Worm (Caenorhabditis elegans) whole organism, L1 larva: Measurements from ENCODE around the gene ZK622.1.

Experiments
- aly-2 ChIP-seq: fragments of 150-350 bp; optimal IDR thresholded peaks from 2 replicates; lab custom pipeline; 2014; ENCODE audit warnings: missing biosample characterization, missing genetic modification characterization
- ces-1 ChIP-seq: fragments of 150-350 bp; optimal IDR thresholded peaks from 2 replicates; lab custom pipeline; 2014; ENCODE audit warnings: missing biosample characterization, missing genetic modification reagents, missing genetic modification characterization
- fkh-4 ChIP-seq: sonication (generic microtip); optimal IDR thresholded peaks from 2 replicates; lab custom pipeline; 2016; ENCODE audit warnings: missing compliant biosample characterization, missing genetic modification characterization, borderline replicate concordance
- nhr-11 ChIP-seq: fragments of 150-350 bp; optimal IDR thresholded peaks from 2 replicates; lab custom pipeline; 2014; ENCODE audit warnings: missing biosample characterization, missing genetic modification characterization
- nhr-237 ChIP-seq: fragments of 150-350 bp; optimal IDR thresholded peaks from 2 replicates; lab custom pipeline; 2014; ENCODE audit warnings: missing biosample characterization, missing genetic modification characterization
- nhr-77 ChIP-seq: fragments of 150-350 bp; optimal IDR thresholded peaks from 2 replicates; lab custom pipeline; 2014; ENCODE audit warnings: missing biosample characterization, missing genetic modification characterization
- pqm-1 ChIP-seq: sonication (generic microtip); optimal IDR thresholded peaks from 3 replicates; lab custom pipeline; 2017; ENCODE audit warnings: missing biosample characterization, missing genetic modification characterization
- snu-23 ChIP-seq: sonication (generic microtip); optimal IDR thresholded peaks from 2 replicates; lab custom pipeline; 2016; ENCODE audit warnings: missing genetic modification characterization, missing compliant biosample characterization
- sox-4 ChIP-seq: sonication (generic microtip); optimal IDR thresholded peaks from 2 replicates; lab custom pipeline; 2016; ENCODE audit warnings: missing genetic modification characterization, missing compliant biosample characterization
- ztf-11 ChIP-seq, 2 experiments: sonication (generic microtip); optimal IDR thresholded peaks; 2 replicates each; lab custom pipeline; 2016 to 2017; ENCODE audit warnings: missing genetic modification characterization in 2 of 2, missing biosample characterization in 1 of 2, missing compliant biosample characterization in 1 of 2
- ztf-4 ChIP-seq: fragments of 150-350 bp; optimal IDR thresholded peaks from 2 replicates; lab custom pipeline; 2014; ENCODE audit warnings: missing biosample characterization, missing genetic modification characterization

ce11 chrII:5339547-5339946, 45.9 kb downstream of the ZK622.1 start:
- TF ChIP-seq nhr-77 (no peak), ces-1 (GFP tag; lab: Kevin White, UChicago) (no peak), snu-23 (GFP tag; lab: Kevin White, UChicago) (no peak), aly-2 (tag; lab: Kevin White, UChicago) (no peak), ztf-11 (tag; optimal IDR thresholded peaks at IDR 0.05; lab: Kevin White, UChicago) (no peak), nhr-11 (tag; lab: Kevin White, UChicago) (no peak), nhr-237 (no peak), fkh-4 (tag; lab: Kevin White, UChicago) (no peak), sox-4 (tag; lab: Kevin White, UChicago) (no peak), ztf-4 (no peak), pqm-1 (no peak)
